Worm (Caenorhabditis elegans) whole organism, L4 larva: ENCODE data around the gene rps-0.
"Not testable (repeated sequence)": the region's sequence is repeated elsewhere in the genome, so short reads cannot be mapped to it uniquely, and the experiment has no call there.

ENCODE experiments used
- ama-1 ChIP-seq: fragments of 150-350 bp; optimal IDR thresholded peaks from 2 replicates; lab custom pipeline; 2014; ENCODE audit warnings: inconsistent platforms, mixed read lengths
- attf-4 ChIP-seq: sonication (generic microtip); optimal IDR thresholded peaks from 3 replicates; lab custom pipeline; 2017; ENCODE audit warnings: missing biosample characterization, missing genetic modification characterization
- ceh-82 ChIP-seq: sonication (generic microtip); optimal IDR thresholded peaks from 2 replicates; lab custom pipeline; 2017; ENCODE audit warnings: missing biosample characterization, missing genetic modification characterization
- lin-29 ChIP-seq: fragments of 200-800 bp; sonication (Bioruptor generic); IDR thresholded peaks from 2 replicates; pipeline ENCODE4 v1.3.6; 2022; ENCODE audit warnings: missing genetic modification reagents, missing genetic modification characterization, missing compliant biosample characterization
- unc-130 ChIP-seq: sonication (generic microtip); optimal IDR thresholded peaks from 2 replicates; lab custom pipeline; 2016; ENCODE audit warnings: missing genetic modification reagents, missing genetic modification characterization, missing compliant biosample characterization

- not testable (repeated sequence) for TF ChIP-seq ceh-82 (tag; lab: Kevin White, UChicago); ama-1 (lab: Kevin White, UChicago); unc-130; attf-4 (tag; lab: Kevin White, UChicago)
- TF ChIP-seq lin-29, result peak; percentile 82
These were observed 1.3 kb downstream of the rps-0 start for ce11 chrIII:4752569-4752968.
